Fruit fly (Drosophila melanogaster) whole organism, embryonic: ENCODE measurements around the gene CG9297.

Source experiments
- Adf1 ChIP-seq: fragments of 200-800 bp; sonication (Bioruptor generic); IDR thresholded peaks from 2 replicates; pipeline ENCODE4 v1.3.6; 2022; ENCODE audit warnings: missing biosample characterization, missing genetic modification characterization
- Blimp-1 ChIP-seq: fragments of 200-800 bp; sonication (Bioruptor generic); optimal IDR thresholded peaks from 3 replicates; lab custom pipeline; 2018; ENCODE audit warnings: missing biosample characterization, missing genetic modification characterization, mild to moderate bottlenecking, moderate library complexity, missing genetic modification reagents
- CG10654 ChIP-seq: fragments of 200-800 bp; sonication (Bioruptor generic); optimal IDR thresholded peaks from 2 replicates; lab custom pipeline; 2016; ENCODE audit warnings: missing biosample characterization, missing genetic modification characterization
- CG13624 ChIP-seq: fragments of 200-800 bp; sonication (Bioruptor generic); optimal IDR thresholded peaks from 2 replicates; lab custom pipeline; 2016; ENCODE audit warnings: missing biosample characterization, missing genetic modification characterization
- CG14441 ChIP-seq: fragments of 200-800 bp; sonication (Bioruptor generic); IDR thresholded peaks from 2 replicates; pipeline ENCODE4 v1.3.6; 2022; ENCODE audit warnings: missing biosample characterization, missing genetic modification characterization
- CG1792 ChIP-seq: fragments of 200-800 bp; sonication (Bioruptor generic); optimal IDR thresholded peaks from 2 replicates; lab custom pipeline; 2016; ENCODE audit warnings: missing biosample characterization, missing genetic modification characterization
- CG32772 ChIP-seq: fragments of 200-800 bp; sonication (Bioruptor generic); IDR thresholded peaks from 2 replicates; pipeline ENCODE4 v1.3.6; 2022; ENCODE audit warnings: missing biosample characterization, missing genetic modification characterization
- CG3407 ChIP-seq: fragments of 200-800 bp; sonication (Bioruptor generic); optimal IDR thresholded peaks from 2 replicates; lab custom pipeline; 2018; ENCODE audit warnings: missing biosample characterization, mild to moderate bottlenecking, missing genetic modification characterization
- CG3838 ChIP-seq: fragments of 200-800 bp; sonication (Bioruptor generic); optimal IDR thresholded peaks from 3 replicates; lab custom pipeline; 2016; ENCODE audit warnings: missing biosample characterization, missing genetic modification characterization
- CG4282 ChIP-seq: fragments of 200-800 bp; sonication (Bioruptor generic); optimal IDR thresholded peaks from 2 replicates; lab custom pipeline; 2016; ENCODE audit warnings: missing biosample characterization, missing genetic modification characterization
- CG6654 ChIP-seq: fragments of 200-800 bp; sonication (Bioruptor generic); optimal IDR thresholded peaks from 2 replicates; lab custom pipeline; 2017; ENCODE audit warnings: missing biosample characterization, mild to moderate bottlenecking, missing genetic modification characterization
- CG6683 ChIP-seq: fragments of 200-800 bp; sonication (Bioruptor generic); optimal IDR thresholded peaks from 2 replicates; lab custom pipeline; 2017; ENCODE audit warnings: missing biosample characterization, mild to moderate bottlenecking, missing genetic modification characterization, missing genetic modification reagents
- CG6689 ChIP-seq: fragments of 200-800 bp; sonication (Bioruptor generic); IDR thresholded peaks from 2 replicates; pipeline ENCODE4 v1.3.6; 2022; ENCODE audit warnings: missing biosample characterization, missing genetic modification characterization
- CG7372 ChIP-seq: fragments of 200-800 bp; sonication (Bioruptor generic); IDR thresholded peaks from 2 replicates; pipeline ENCODE4 v1.3.6; 2022; ENCODE audit warnings: missing biosample characterization, missing genetic modification characterization
- CG7987 ChIP-seq: fragments of 200-800 bp; sonication (Bioruptor generic); optimal IDR thresholded peaks from 2 replicates; lab custom pipeline; 2018; ENCODE audit warnings: missing biosample characterization, mild to moderate bottlenecking, missing genetic modification characterization, moderate library complexity
- CG9797 ChIP-seq: fragments of 200-800 bp; sonication (Bioruptor generic); optimal IDR thresholded peaks from 3 replicates; lab custom pipeline; 2018; ENCODE audit warnings: missing biosample characterization, mild to moderate bottlenecking, missing genetic modification characterization
- E2f2 ChIP-seq: fragments of 200-800 bp; sonication (Bioruptor generic); IDR thresholded peaks from 2 replicates; pipeline ENCODE4 v1.3.6; 2022; ENCODE audit warnings: missing biosample characterization, missing genetic modification characterization
- Eip74EF ChIP-seq, 2 experiments: fragments of 200-800 bp in 1 of 2; fragments of >200 bp in 1 of 2; sonication (Bioruptor generic) in 1 of 2; optimal IDR thresholded peaks; 2 replicates each; lab custom pipeline; 2017 to 2019; ENCODE audit warnings: missing biosample characterization in 2 of 2, missing genetic modification characterization in 2 of 2, mild to moderate bottlenecking in 1 of 2, moderate library complexity in 1 of 2
- H15 ChIP-seq: fragments of 200-800 bp; sonication (Bioruptor generic); IDR thresholded peaks from 3 replicates; pipeline ENCODE4 v1.3.6; 2022; ENCODE audit warnings: missing biosample characterization, missing genetic modification characterization
- HLH54F ChIP-seq: fragments of 200-800 bp; sonication (Bioruptor generic); optimal IDR thresholded peaks from 3 replicates; lab custom pipeline; 2016; ENCODE audit warnings: missing biosample characterization, missing genetic modification characterization
- Hr39 ChIP-seq: fragments of >200 bp; optimal IDR thresholded peaks from 2 replicates; lab custom pipeline; 2017
- Lpt ChIP-seq: fragments of >200 bp; optimal IDR thresholded peaks from 2 replicates; lab custom pipeline; 2018; ENCODE audit warnings: missing biosample characterization, missing genetic modification characterization
- Rfx ChIP-seq: fragments of 200-800 bp; sonication (Bioruptor generic); IDR thresholded peaks from 2 replicates; pipeline ENCODE4 v1.3.6; 2022; ENCODE audit warnings: missing biosample characterization, missing genetic modification characterization
- Sin3A ChIP-seq: fragments of >200 bp; optimal IDR thresholded peaks from 2 replicates; lab custom pipeline; 2018
- Usf ChIP-seq: fragments of 200-800 bp; sonication (Bioruptor generic); optimal IDR thresholded peaks from 2 replicates; lab custom pipeline; 2017; ENCODE audit warnings: missing genotype, missing biosample characterization, missing genetic modification characterization
- ac ChIP-seq: fragments of 200-800 bp; sonication (Bioruptor generic); optimal IDR thresholded peaks from 3 replicates; lab custom pipeline; 2017; ENCODE audit warnings: missing biosample characterization, mild to moderate bottlenecking, missing genetic modification characterization
- az2 ChIP-seq: fragments of 200-800 bp; sonication (Bioruptor generic); optimal IDR thresholded peaks from 3 replicates; lab custom pipeline; 2016; ENCODE audit warnings: missing biosample characterization, missing genetic modification characterization
- bab2 ChIP-seq: fragments of 200-800 bp; sonication (Bioruptor generic); optimal IDR thresholded peaks from 2 replicates; lab custom pipeline; 2016; ENCODE audit warnings: missing biosample characterization, missing genetic modification characterization
- bbx ChIP-seq: fragments of 200-800 bp; sonication (Bioruptor generic); IDR thresholded peaks from 2 replicates; pipeline ENCODE4 v1.3.6; 2022; ENCODE audit warnings: missing biosample characterization, missing genetic modification characterization; ENCODE audit not compliant: partially characterized antibody
- btn ChIP-seq: fragments of 200-800 bp; sonication (Bioruptor generic); optimal IDR thresholded peaks from 2 replicates; lab custom pipeline; 2016; ENCODE audit warnings: missing biosample characterization, missing genetic modification characterization
- caup ChIP-seq: fragments of 200-800 bp; sonication (Bioruptor generic); optimal IDR thresholded peaks from 3 replicates; lab custom pipeline; 2017; ENCODE audit warnings: missing biosample characterization, mild to moderate bottlenecking, missing genetic modification characterization, moderate library complexity; ENCODE audit not compliant: severe bottlenecking
- dan ChIP-seq: fragments of 200-800 bp; sonication (Bioruptor generic); IDR thresholded peaks from 2 replicates; pipeline ENCODE4 v1.3.6; 2022; ENCODE audit warnings: missing biosample characterization, missing genetic modification characterization
- dmrt99B ChIP-seq: fragments of 200-800 bp; sonication (Bioruptor generic); optimal IDR thresholded peaks from 2 replicates; lab custom pipeline; 2018; ENCODE audit warnings: missing biosample characterization, mild to moderate bottlenecking, missing genetic modification characterization, moderate library complexity
- emc ChIP-seq: fragments of 200-800 bp; sonication (Bioruptor generic); optimal IDR thresholded peaks from 2 replicates; lab custom pipeline; 2016; ENCODE audit warnings: missing biosample characterization, missing genetic modification characterization
- gfzf ChIP-seq: fragments of 200-800 bp; sonication (Bioruptor generic); optimal IDR thresholded peaks from 2 replicates; lab custom pipeline; 2016; ENCODE audit warnings: missing biosample characterization, mild to moderate bottlenecking, missing genetic modification characterization, moderate library complexity
- hbn ChIP-seq: fragments of 200-800 bp; sonication (Bioruptor generic); IDR thresholded peaks from 2 replicates; pipeline ENCODE4 v1.3.6; 2022; ENCODE audit warnings: missing biosample characterization, missing genetic modification characterization; ENCODE audit not compliant: partially characterized antibody
- jing ChIP-seq: fragments of 200-800 bp; sonication (Bioruptor generic); optimal IDR thresholded peaks from 2 replicates; lab custom pipeline; 2018; ENCODE audit warnings: missing biosample characterization, mild to moderate bottlenecking, missing genetic modification characterization
- oc ChIP-seq: fragments of 200-800 bp; sonication (Bioruptor generic); optimal IDR thresholded peaks from 2 replicates; lab custom pipeline; 2018; ENCODE audit warnings: missing biosample characterization, mild to moderate bottlenecking, missing genetic modification characterization, moderate library complexity
- odd ChIP-seq: fragments of 200-800 bp; sonication (Bioruptor generic); optimal IDR thresholded peaks from 2 replicates; lab custom pipeline; 2017; ENCODE audit warnings: missing biosample characterization, mild to moderate bottlenecking, missing genetic modification characterization
- pan ChIP-seq, 4 experiments: fragments of >200 bp in 3 of 4; fragments of 200-800 bp in 1 of 4; sonication (Bioruptor generic) in 1 of 4; optimal IDR thresholded peaks in 3 of 4; IDR thresholded peaks in 1 of 4; 2 replicates each; pipeline versions ENCODE4 v1.3.6 to Lab custom; 2017 to 2022; ENCODE audit warnings: missing biosample characterization in 2 of 4, missing genetic modification characterization in 2 of 4, mixed read lengths in 1 of 4
- prd ChIP-seq, 3 experiments: fragments of >200 bp in 2 of 3; fragments of 200-800 bp in 1 of 3; sonication (Bioruptor generic) in 1 of 3; optimal IDR thresholded peaks in 2 of 3; IDR thresholded peaks in 1 of 3; 2 replicates in 2 of 3; 3 replicates in 1 of 3; pipeline versions ENCODE4 v1.3.6 to Lab custom; 2017 to 2022; ENCODE audit warnings: missing biosample characterization in 1 of 3, missing genetic modification characterization in 1 of 3
- schlank ChIP-seq: fragments of 200-800 bp; sonication (Bioruptor generic); optimal IDR thresholded peaks from 2 replicates; lab custom pipeline; 2018; ENCODE audit warnings: missing biosample characterization, mild to moderate bottlenecking, missing genetic modification characterization
- sima ChIP-seq: fragments of 200-800 bp; sonication (Bioruptor generic); optimal IDR thresholded peaks from 2 replicates; lab custom pipeline; 2016; ENCODE audit warnings: missing biosample characterization, missing genetic modification characterization
- tap ChIP-seq: fragments of 200-800 bp; optimal IDR thresholded peaks from 3 replicates; lab custom pipeline; 2019; ENCODE audit warnings: missing biosample characterization, mild to moderate bottlenecking, missing genetic modification characterization, moderate library complexity
- tna ChIP-seq: fragments of 200-800 bp; sonication (Bioruptor generic); IDR thresholded peaks from 2 replicates; pipeline ENCODE4 v1.3.6; 2022; ENCODE audit warnings: missing biosample characterization, missing genetic modification characterization; ENCODE audit not compliant: partially characterized antibody
- trem ChIP-seq: fragments of 200-800 bp; optimal IDR thresholded peaks from 3 replicates; lab custom pipeline; 2019; ENCODE audit warnings: missing biosample characterization, mild to moderate bottlenecking, missing genetic modification characterization, moderate library complexity
- tup ChIP-seq: fragments of 200-800 bp; sonication (Bioruptor generic); optimal IDR thresholded peaks from 2 replicates; lab custom pipeline; 2016; ENCODE audit warnings: missing biosample characterization, mild to moderate bottlenecking, missing genetic modification characterization, moderate library complexity
- tx ChIP-seq: fragments of 200-800 bp; sonication (Bioruptor generic); optimal IDR thresholded peaks from 2 replicates; lab custom pipeline; 2016; ENCODE audit warnings: missing biosample characterization, missing genetic modification characterization
- usp ChIP-seq: fragments of >200 bp; optimal IDR thresholded peaks from 2 replicates; lab custom pipeline; 2017; ENCODE audit warnings: missing biosample characterization, missing genetic modification characterization

CG9297 gene

dm6 chr3R:13793105-13793978 is 22.0 kb downstream of the CG9297 start (continued):
- TF ChIP-seq Lpt (GFP tag; lab: Kevin White, UChicago) (no peak), CG10654 (no peak), CG7372 (GFP tag; lab: Robert Waterston, UW) (no peak), caup (GFP tag; lab: Kevin White, UChicago) (no peak), tap (tag; lab: Kevin White, UChicago) (peak; percentile 37), ac (GFP tag; lab: Kevin White, UChicago) (no peak), CG9797 (GFP tag; lab: Kevin White, UChicago) (no peak), tup (GFP tag; lab: Kevin White, UChicago) (no peak), oc (tag; lab: Kevin White, UChicago) (peak; percentile 35), CG32772 (GFP tag; lab: Robert Waterston, UW) (peak; percentile 29; the same call in 1 of the 2 replicates), pan (optimal IDR thresholded peaks at IDR 0.05; lab: Kevin White, UChicago) (no peak), pan (GFP tag; optimal IDR thresholded peaks at IDR 0.05 in 1 of 2, IDR thresholded peaks at IDR 0.05 in 1 of 2) (no peak), prd (optimal IDR thresholded peaks at IDR 0.05; lab: Kevin White, UChicago) (no peak), prd (GFP tag; IDR thresholded peaks at IDR 0.05; lab: Robert Waterston, UW) (0 out of 3 replicates have a peak, but pooled peaks have one; percentile 19), Blimp-1 (GFP tag; lab: Kevin White, UChicago) (peak; percentile 64), sima (GFP tag; lab: Kevin White, UChicago) (no peak), E2f2 (no peak), usp (GFP tag; lab: Kevin White, UChicago) (no peak), CG6654 (no peak), hbn (no peak), dmrt99B (tag; lab: Kevin White, UChicago) (peak; percentile 65), tx (no peak), CG13624 (GFP tag; lab: Kevin White, UChicago) (no peak), trem (tag; lab: Kevin White, UChicago) (peak; percentile 11), jing (GFP tag; lab: Kevin White, UChicago) (no peak), CG6689 (peak; percentile 43; the same call in 1 of the 2 replicates), bbx (no peak), Adf1 (GFP tag; lab: Robert Waterston, UW) (no peak), Usf (no peak), Sin3A (lab: Kevin White, UChicago) (no peak), CG4282 (GFP tag; lab: Kevin White, UChicago) (no peak), odd (GFP tag; lab: Kevin White, UChicago) (no peak), CG7987 (GFP tag; lab: Kevin White, UChicago) (no peak), dan (GFP tag; lab: Robert Waterston, UW) (no peak), bab2 (no peak), HLH54F (GFP tag; lab: Kevin White, UChicago) (no peak), schlank (tag; lab: Kevin White, UChicago) (no peak), gfzf (GFP tag; lab: Kevin White, UChicago) (no peak), tna (GFP tag; lab: Robert Waterston, UW) (no peak), CG3838 (GFP tag; lab: Kevin White, UChicago) (no peak), Eip74EF (GFP tag; optimal IDR thresholded peaks at IDR 0.05; lab: Kevin White, UChicago) (no peak), az2 (GFP tag; lab: Kevin White, UChicago) (no peak), Hr39 (no peak), btn (GFP tag; lab: Kevin White, UChicago) (no peak), CG3407 (GFP tag; lab: Kevin White, UChicago) (no peak), H15 (GFP tag; lab: Robert Waterston, UW) (0 out of 3 replicates have a peak, but pooled peaks have one; percentile 40), emc (GFP tag; lab: Kevin White, UChicago) (no peak), CG6683 (no peak), Rfx (GFP tag; lab: Robert Waterston, UW) (no peak), CG1792 (GFP tag; lab: Kevin White, UChicago) (no peak), CG14441 (no peak)
